Worm (Caenorhabditis elegans) whole organism, late embryonic: ENCODE data around the gene F14H3.15.

Source experiments
- C08G9.2 ChIP-seq: sonication (generic microtip); optimal IDR thresholded peaks from 2 replicates; lab custom pipeline; 2016; ENCODE audit warnings: mild to moderate bottlenecking, missing genetic modification characterization, moderate library complexity, missing compliant biosample characterization
- F13H6.1 ChIP-seq: sonication (generic microtip); optimal IDR thresholded peaks from 2 replicates; lab custom pipeline; 2016; ENCODE audit warnings: missing genetic modification characterization, missing compliant biosample characterization
- K02D7.2 ChIP-seq: sonication (generic microtip); optimal IDR thresholded peaks from 2 replicates; lab custom pipeline; 2017; ENCODE audit warnings: mild to moderate bottlenecking, missing genetic modification characterization, missing compliant biosample characterization
- K09A11.1 ChIP-seq: sonication (generic microtip); optimal IDR thresholded peaks from 2 replicates; lab custom pipeline; 2017; ENCODE audit warnings: antibody characterized with exemption, mild to moderate bottlenecking, missing genetic modification characterization, missing compliant biosample characterization; ENCODE audit not compliant: insufficient read depth
- ama-1 ChIP-seq: fragments of 150-350 bp; optimal IDR thresholded peaks from 2 replicates; lab custom pipeline; 2014
- ceh-18 ChIP-seq: sonication (generic microtip); optimal IDR thresholded peaks from 2 replicates; lab custom pipeline; 2016; ENCODE audit warnings: missing genetic modification characterization, missing compliant biosample characterization
- ceh-19 ChIP-seq: fragments of 200-800 bp; sonication (Bioruptor generic); optimal IDR thresholded peaks from 2 replicates; lab custom pipeline; 2018; ENCODE audit warnings: mild to moderate bottlenecking, missing genetic modification characterization, missing compliant biosample characterization
- ceh-24 ChIP-seq: sonication (generic microtip); optimal IDR thresholded peaks from 2 replicates; lab custom pipeline; 2016; ENCODE audit warnings: mild to moderate bottlenecking, missing genetic modification characterization, missing compliant biosample characterization
- ceh-31 ChIP-seq: sonication (generic microtip); optimal IDR thresholded peaks from 2 replicates; lab custom pipeline; 2016; ENCODE audit warnings: missing genetic modification characterization, missing compliant biosample characterization
- ceh-45 ChIP-seq: fragments of 200-800 bp; sonication (Bioruptor generic); IDR thresholded peaks from 2 replicates; pipeline ENCODE4 v1.3.6; 2022; ENCODE audit warnings: missing genetic modification reagents, missing genetic modification characterization, missing compliant biosample characterization
- ceh-6 ChIP-seq: fragments of 200-800 bp; sonication (Bioruptor generic); optimal IDR thresholded peaks from 2 replicates; lab custom pipeline; 2018; ENCODE audit warnings: mild to moderate bottlenecking, missing genetic modification characterization, missing compliant biosample characterization
- dve-1 ChIP-seq: sonication (generic microtip); optimal IDR thresholded peaks from 2 replicates; lab custom pipeline; 2017; ENCODE audit warnings: antibody characterized with exemption, mild to moderate bottlenecking, missing genetic modification characterization, missing compliant biosample characterization
- elt-2 ChIP-seq: sonication (generic microtip); optimal IDR thresholded peaks from 2 replicates; lab custom pipeline; 2016; ENCODE audit warnings: missing genetic modification reagents, missing genetic modification characterization, missing compliant biosample characterization
- eyg-1 ChIP-seq: sonication (generic microtip); optimal IDR thresholded peaks from 2 replicates; lab custom pipeline; 2016; ENCODE audit warnings: missing genotype, missing genetic modification characterization, missing compliant biosample characterization
- fax-1 ChIP-seq: sonication (generic microtip); optimal IDR thresholded peaks from 2 replicates; lab custom pipeline; 2016; ENCODE audit warnings: missing genotype, missing genetic modification characterization, missing compliant biosample characterization
- hlh-13 ChIP-seq: fragments of 200-800 bp; sonication (Bioruptor generic); optimal IDR thresholded peaks from 2 replicates; lab custom pipeline; 2018; ENCODE audit warnings: mild to moderate bottlenecking, missing genetic modification characterization, missing compliant biosample characterization
- hlh-30 ChIP-seq: sonication (generic microtip); optimal IDR thresholded peaks from 2 replicates; lab custom pipeline; 2017; ENCODE audit warnings: antibody characterized with exemption, missing genetic modification characterization, missing compliant biosample characterization; ENCODE audit not compliant: insufficient read depth
- hlh-6 ChIP-seq: sonication (generic microtip); optimal IDR thresholded peaks from 2 replicates; lab custom pipeline; 2016; ENCODE audit warnings: missing genotype, missing genetic modification characterization, missing compliant biosample characterization
- hlh-8 ChIP-seq: sonication (generic microtip); optimal IDR thresholded peaks from 2 replicates; lab custom pipeline; 2016; ENCODE audit warnings: missing genotype, missing genetic modification characterization, missing compliant biosample characterization
- lin-11 ChIP-seq: fragments of 200-800 bp; sonication (Bioruptor generic); optimal IDR thresholded peaks from 2 replicates; lab custom pipeline; 2018; ENCODE audit warnings: mild to moderate bottlenecking, missing genetic modification characterization, missing compliant biosample characterization
- madf-2 ChIP-seq: sonication (generic microtip); optimal IDR thresholded peaks from 2 replicates; lab custom pipeline; 2017; ENCODE audit warnings: missing genetic modification characterization, missing compliant biosample characterization
- mec-3 ChIP-seq: sonication (generic microtip); optimal IDR thresholded peaks from 2 replicates; lab custom pipeline; 2016; ENCODE audit warnings: borderline replicate concordance, missing genetic modification characterization, missing compliant biosample characterization
- npax-4 ChIP-seq: sonication (generic microtip); optimal IDR thresholded peaks from 2 replicates; lab custom pipeline; 2016; ENCODE audit warnings: missing genetic modification characterization, missing compliant biosample characterization
- pat-9 ChIP-seq: fragments of 200-800 bp; sonication (Bioruptor generic); optimal IDR thresholded peaks from 2 replicates; lab custom pipeline; 2018; ENCODE audit warnings: mild to moderate bottlenecking, missing genetic modification characterization, moderate library complexity, missing compliant biosample characterization
- pqm-1 ChIP-seq: sonication (generic microtip); optimal IDR thresholded peaks from 2 replicates; lab custom pipeline; 2016; ENCODE audit warnings: missing genetic modification characterization, missing compliant biosample characterization
- ref-2 ChIP-seq: sonication (generic microtip); optimal IDR thresholded peaks from 2 replicates; lab custom pipeline; 2016; ENCODE audit warnings: missing genetic modification characterization, missing compliant biosample characterization
- sdc-2 ChIP-seq: sonication (generic microtip); optimal IDR thresholded peaks from 2 replicates; lab custom pipeline; 2016; ENCODE audit warnings: missing genotype, missing genetic modification characterization, missing compliant biosample characterization
- sox-2 ChIP-seq: fragments of 200-800 bp; sonication (Bioruptor generic); IDR thresholded peaks from 2 replicates; pipeline ENCODE4 v1.3.6; 2022; ENCODE audit warnings: missing genetic modification reagents, missing genetic modification characterization, missing compliant biosample characterization
- tbx-2 ChIP-seq: sonication (generic microtip); optimal IDR thresholded peaks from 2 replicates; lab custom pipeline; 2016; ENCODE audit warnings: missing genetic modification characterization, missing compliant biosample characterization
- ttx-3 ChIP-seq: sonication (generic microtip); optimal IDR thresholded peaks from 2 replicates; lab custom pipeline; 2016; ENCODE audit warnings: missing genetic modification reagents, missing genetic modification characterization, missing compliant biosample characterization
- unc-3 ChIP-seq, 2 experiments: fragments of 200-800 bp in 1 of 2; sonication (Bioruptor generic) in 1 of 2; sonication (generic microtip) in 1 of 2; conservative IDR thresholded peaks in 1 of 2; optimal IDR thresholded peaks in 1 of 2; 2 replicates each; pipeline versions ENCODE4 v1.3.6 to Lab custom; 2016 to 2022; ENCODE audit warnings: missing compliant biosample characterization in 2 of 2, missing genetic modification characterization in 2 of 2, missing genetic modification reagents in 1 of 2
- unc-55 ChIP-seq: sonication (generic microtip); optimal IDR thresholded peaks from 2 replicates; lab custom pipeline; 2017; ENCODE audit warnings: missing biosample characterization, missing genetic modification reagents, missing genetic modification characterization
- unc-86 ChIP-seq: sonication (generic microtip); optimal IDR thresholded peaks from 2 replicates; lab custom pipeline; 2016; ENCODE audit warnings: missing genetic modification characterization, missing compliant biosample characterization
- zip-5 ChIP-seq: sonication (generic microtip); optimal IDR thresholded peaks from 2 replicates; lab custom pipeline; 2016; ENCODE audit warnings: missing genetic modification characterization, missing compliant biosample characterization

F14H3.15 gene

DNA sequence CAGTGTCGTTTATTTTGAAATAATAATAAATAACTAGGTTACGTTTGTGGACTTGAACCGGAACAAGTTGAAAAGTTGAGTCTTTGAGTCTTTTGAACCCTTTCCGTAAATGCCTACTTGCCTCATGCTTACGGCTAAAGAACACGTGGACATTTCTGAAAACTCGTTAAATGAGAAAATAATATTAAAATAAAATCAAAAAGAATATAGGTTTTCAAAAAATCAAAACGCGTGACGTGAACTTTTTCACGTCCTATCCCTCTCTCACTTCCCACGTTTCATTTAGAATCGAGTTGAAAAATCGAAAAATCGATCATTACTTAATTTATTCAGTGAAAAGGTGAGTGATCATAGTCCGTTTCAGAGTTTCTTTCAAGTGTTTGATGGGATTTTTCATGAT, 10.9 kb downstream of the F14H3.15 start, which contains the start of gene best-12:
Gene best-12, plus strand, starts transcription at position 301 of the 400 bp plus-strand sequence.
- TF ChIP-seq tbx-2 (tag; lab: Kevin White, UChicago): no peak
- no peak for TF ChIP-seq unc-3 (GFP tag; conservative IDR thresholded peaks at IDR 0.05; lab: Robert Waterston, UW)
- TF ChIP-seq unc-3 (tag; optimal IDR thresholded peaks at IDR 0.05; lab: Kevin White, UChicago): no peak
- TF ChIP-seq npax-4: no peak
- TF ChIP-seq ttx-3 (tag; lab: Kevin White, UChicago): no peak
- no peak for TF ChIP-seq ceh-45 (GFP tag; lab: Robert Waterston, UW)
- TF ChIP-seq ceh-24 (tag; lab: Kevin White, UChicago): no peak
- no peak for TF ChIP-seq F13H6.1 (tag; lab: Kevin White, UChicago)
- no peak for TF ChIP-seq ref-2
- TF ChIP-seq pat-9 (tag; lab: Kevin White, UChicago): no peak
- no peak for TF ChIP-seq unc-86 (tag; lab: Kevin White, UChicago)
- no peak for TF ChIP-seq eyg-1
- TF ChIP-seq hlh-6 (tag; lab: Kevin White, UChicago): no peak
- TF ChIP-seq sdc-2 (tag; lab: Kevin White, UChicago): no peak
- no peak for TF ChIP-seq hlh-8 (tag; lab: Kevin White, UChicago)
- no peak for TF ChIP-seq K02D7.2
- no peak for TF ChIP-seq ceh-6 (GFP tag; lab: Kevin White, UChicago)
- no peak for TF ChIP-seq ama-1 (lab: Kevin White, UChicago)
- no peak for TF ChIP-seq madf-2 (tag; lab: Kevin White, UChicago)
- TF ChIP-seq, all 69 proteins: peak for 0

- TF ChIP-seq zip-5 (tag; lab: Kevin White, UChicago) (no peak), ceh-24 (tag; lab: Kevin White, UChicago) (no peak), unc-55 (GFP tag; lab: Kevin White, UChicago) (no peak), ceh-31 (tag; lab: Kevin White, UChicago) (no peak), K02D7.2 (no peak), ceh-19 (GFP tag; lab: Kevin White, UChicago) (no peak), hlh-30 (tag; lab: Kevin White, UChicago) (no peak), C08G9.2 (tag; lab: Kevin White, UChicago) (no peak), ttx-3 (tag; lab: Kevin White, UChicago) (no peak), pqm-1 (tag; lab: Kevin White, UChicago) (no peak), lin-11 (tag; lab: Kevin White, UChicago) (no peak), ceh-18 (tag; lab: Kevin White, UChicago) (no peak), unc-86 (tag; lab: Kevin White, UChicago) (no peak), sdc-2 (tag; lab: Kevin White, UChicago) (no peak), fax-1 (no peak), K09A11.1 (no peak), mec-3 (tag; lab: Kevin White, UChicago) (no peak), hlh-13 (GFP tag; lab: Kevin White, UChicago) (no peak), dve-1 (tag; lab: Kevin White, UChicago) (no peak)
- TF ChIP-seq, all 69 proteins: peak for 0
Observed at ce11 chrV:16047508-16047907, 12.5 kb downstream of the F14H3.15 start, which contains the start of gene str-198. TSS of gene str-198 (plus strand) at chrV:16047808.

DNA sequence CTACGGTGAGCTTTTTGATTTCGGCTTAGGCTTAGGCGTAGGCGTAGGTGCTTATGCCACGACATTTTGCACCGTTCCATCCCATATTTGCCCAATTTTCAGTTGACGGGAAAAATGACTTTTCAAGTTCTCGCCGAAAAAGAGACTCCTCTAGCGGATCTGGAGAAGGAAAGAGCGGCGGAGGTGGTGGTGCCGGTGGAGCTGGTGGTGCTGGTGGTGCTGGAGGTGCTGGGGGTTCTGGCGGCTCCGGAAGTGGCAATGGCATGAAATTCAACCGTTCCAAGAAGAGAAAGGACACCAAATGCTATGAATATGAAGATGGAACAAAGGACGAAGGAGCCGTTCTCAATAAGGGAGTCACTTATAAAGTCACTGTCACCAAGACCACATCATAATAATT, 13.0 kb downstream of the F14H3.15 start:
- TF ChIP-seq elt-2 (tag; lab: Kevin White, UChicago): no peak

DNA sequence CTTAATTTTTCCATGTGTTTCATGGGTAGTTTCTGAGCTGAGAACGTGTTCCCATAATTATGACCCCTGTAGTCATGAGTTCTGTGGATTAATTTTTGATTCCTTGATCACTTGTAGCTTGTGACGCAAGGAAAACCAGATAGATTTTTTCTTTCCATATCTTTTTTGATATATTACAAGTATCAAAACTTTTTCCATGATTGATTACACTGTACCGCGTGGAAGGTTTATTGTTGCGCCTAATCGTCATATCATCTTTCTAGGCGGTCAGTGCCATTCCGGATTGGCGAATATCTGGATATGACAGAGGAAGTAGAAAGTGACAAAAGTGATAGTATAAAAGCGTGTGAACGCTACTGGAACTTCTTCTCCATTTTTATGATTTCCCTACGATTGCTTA, 13.5 kb downstream of the F14H3.15 start, which contains the start of gene ZK285.2:
Gene ZK285.2, plus strand, starts transcription at position 301 of the 400 bp plus-strand sequence.
- no peak for TF ChIP-seq sox-2 (GFP tag; lab: Robert Waterston, UW)
